Fruit fly (Drosophila melanogaster) whole organism, embryonic: ENCODE measurements around the gene tho2.

Source experiments
- CG10321 ChIP-seq: fragments of 200-800 bp; sonication (Bioruptor generic); IDR thresholded peaks from 2 replicates; pipeline ENCODE4 v1.3.6; 2022; ENCODE audit warnings: missing biosample characterization, missing genetic modification characterization
- CG11085 ChIP-seq: fragments of 200-800 bp; sonication (Bioruptor generic); IDR thresholded peaks from 2 replicates; pipeline ENCODE4 v1.3.6; 2022; ENCODE audit warnings: missing biosample characterization, missing genetic modification characterization
- CG11093 ChIP-seq: fragments of 200-800 bp; sonication (Bioruptor generic); IDR thresholded peaks from 3 replicates; pipeline ENCODE4 v1.3.6; 2022; ENCODE audit warnings: missing biosample characterization, missing genetic modification characterization
- CG11695 ChIP-seq: fragments of 200-800 bp; sonication (Bioruptor generic); IDR thresholded peaks from 3 replicates; pipeline ENCODE4 v1.3.6; 2022; ENCODE audit warnings: missing biosample characterization, missing genetic modification characterization
- CG11696 ChIP-seq: fragments of 200-800 bp; sonication (Bioruptor generic); IDR thresholded peaks from 2 replicates; pipeline ENCODE4 v1.3.6; 2022; ENCODE audit warnings: missing biosample characterization, missing genetic modification characterization
- CG12219 ChIP-seq: fragments of 200-800 bp; sonication (Bioruptor generic); optimal IDR thresholded peaks from 3 replicates; lab custom pipeline; 2018; ENCODE audit warnings: missing biosample characterization, mild to moderate bottlenecking, missing genetic modification characterization
- CG12659 ChIP-seq: fragments of 200-800 bp; sonication (Bioruptor generic); optimal IDR thresholded peaks from 3 replicates; lab custom pipeline; 2017; ENCODE audit warnings: mild to moderate bottlenecking, missing biosample characterization, missing genetic modification reagents, missing genetic modification characterization
- CG13287 ChIP-seq: fragments of 200-800 bp; sonication (Bioruptor generic); IDR thresholded peaks from 2 replicates; pipeline ENCODE4 v1.3.6; 2022; ENCODE audit warnings: missing biosample characterization, missing genetic modification characterization; ENCODE audit not compliant: partially characterized antibody
- CG13894 ChIP-seq: fragments of 200-800 bp; sonication (Bioruptor generic); optimal IDR thresholded peaks from 3 replicates; lab custom pipeline; 2018; ENCODE audit warnings: missing biosample characterization, mild to moderate bottlenecking, missing genetic modification characterization, moderate library complexity
- CG15479 ChIP-seq: fragments of 200-800 bp; sonication (Bioruptor generic); optimal IDR thresholded peaks from 3 replicates; lab custom pipeline; 2019; ENCODE audit warnings: missing biosample characterization, mild to moderate bottlenecking, missing genetic modification characterization, moderate library complexity
- CG15601 ChIP-seq: fragments of 200-800 bp; sonication (Bioruptor generic); optimal IDR thresholded peaks from 3 replicates; lab custom pipeline; 2019; ENCODE audit warnings: missing biosample characterization, mild to moderate bottlenecking, missing genetic modification characterization, moderate library complexity
- CG18476 ChIP-seq: fragments of 200-800 bp; sonication (Bioruptor generic); optimal IDR thresholded peaks from 2 replicates; lab custom pipeline; 2016; ENCODE audit warnings: missing biosample characterization, mild to moderate bottlenecking, missing genetic modification characterization
- CG18599 ChIP-seq: fragments of 200-800 bp; sonication (Bioruptor generic); optimal IDR thresholded peaks from 3 replicates; lab custom pipeline; 2017; ENCODE audit warnings: missing biosample characterization, missing genetic modification characterization, mild to moderate bottlenecking, moderate library complexity, missing genetic modification reagents
- CG2116 ChIP-seq: fragments of 200-800 bp; sonication (Bioruptor generic); optimal IDR thresholded peaks from 3 replicates; lab custom pipeline; 2018; ENCODE audit warnings: missing biosample characterization, mild to moderate bottlenecking, missing genetic modification characterization
- CG30431 ChIP-seq: fragments of 200-800 bp; sonication (Bioruptor generic); optimal IDR thresholded peaks from 2 replicates; lab custom pipeline; 2017; ENCODE audit warnings: missing biosample characterization, missing genetic modification characterization
- CG31365 ChIP-seq: fragments of 200-800 bp; sonication (Bioruptor generic); optimal IDR thresholded peaks from 2 replicates; lab custom pipeline; 2018; ENCODE audit warnings: missing biosample characterization, mild to moderate bottlenecking, missing genetic modification characterization
- CG3163 ChIP-seq: fragments of 200-800 bp; sonication (Bioruptor generic); optimal IDR thresholded peaks from 3 replicates; lab custom pipeline; 2016; ENCODE audit warnings: missing biosample characterization, missing genetic modification characterization
- CG4424 ChIP-seq: fragments of 200-800 bp; sonication (Bioruptor generic); optimal IDR thresholded peaks from 3 replicates; lab custom pipeline; 2016; ENCODE audit warnings: missing biosample characterization, missing genetic modification characterization
- CG6654 ChIP-seq: fragments of 200-800 bp; sonication (Bioruptor generic); optimal IDR thresholded peaks from 2 replicates; lab custom pipeline; 2017; ENCODE audit warnings: missing biosample characterization, mild to moderate bottlenecking, missing genetic modification characterization
- CG7271 ChIP-seq: fragments of 200-800 bp; sonication (Bioruptor generic); optimal IDR thresholded peaks from 2 replicates; lab custom pipeline; 2018; ENCODE audit warnings: missing biosample characterization, mild to moderate bottlenecking, missing genetic modification characterization, moderate library complexity
- CG7372 ChIP-seq: fragments of 200-800 bp; sonication (Bioruptor generic); IDR thresholded peaks from 2 replicates; pipeline ENCODE4 v1.3.6; 2022; ENCODE audit warnings: missing biosample characterization, missing genetic modification characterization
- CG7786 ChIP-seq: fragments of 200-800 bp; sonication (Bioruptor generic); optimal IDR thresholded peaks from 2 replicates; lab custom pipeline; 2016; ENCODE audit warnings: missing biosample characterization, missing genetic modification characterization
- CG8924 ChIP-seq: fragments of 200-800 bp; optimal IDR thresholded peaks from 3 replicates; lab custom pipeline; 2019; ENCODE audit warnings: missing biosample characterization, mild to moderate bottlenecking, missing genetic modification characterization, moderate library complexity
- CG9609 ChIP-seq: fragments of 200-800 bp; sonication (Bioruptor generic); optimal IDR thresholded peaks from 3 replicates; lab custom pipeline; 2016; ENCODE audit warnings: missing biosample characterization, missing genetic modification characterization
- CoRest ChIP-seq: fragments of 200-800 bp; sonication (Bioruptor generic); optimal IDR thresholded peaks from 3 replicates; lab custom pipeline; 2018; ENCODE audit warnings: missing biosample characterization, mild to moderate bottlenecking, missing genetic modification characterization, moderate library complexity
- Dip2 ChIP-seq: fragments of 200-800 bp; sonication (Bioruptor generic); IDR thresholded peaks from 2 replicates; pipeline ENCODE4 v1.3.6; 2022; ENCODE audit warnings: missing biosample characterization, missing genetic modification characterization
- Fer2 ChIP-seq: fragments of 200-800 bp; sonication (Bioruptor generic); optimal IDR thresholded peaks from 2 replicates; lab custom pipeline; 2018; ENCODE audit warnings: missing biosample characterization, mild to moderate bottlenecking, missing genetic modification characterization, moderate library complexity
- HLHmδ ChIP-seq: fragments of 200-800 bp; sonication (Bioruptor generic); optimal IDR thresholded peaks from 2 replicates; lab custom pipeline; 2018; ENCODE audit warnings: missing biosample characterization, mild to moderate bottlenecking, missing genetic modification characterization, moderate library complexity
- Hey ChIP-seq: fragments of 200-800 bp; sonication (Bioruptor generic); optimal IDR thresholded peaks from 3 replicates; lab custom pipeline; 2018; ENCODE audit warnings: missing biosample characterization, mild to moderate bottlenecking, missing genetic modification characterization
- HmgZ ChIP-seq: fragments of 200-800 bp; sonication (Bioruptor generic); optimal IDR thresholded peaks from 2 replicates; lab custom pipeline; 2018; ENCODE audit warnings: missing biosample characterization, mild to moderate bottlenecking, missing genetic modification characterization
- MESR4 ChIP-seq: fragments of 200-800 bp; sonication (Bioruptor generic); optimal IDR thresholded peaks from 2 replicates; lab custom pipeline; 2018; ENCODE audit warnings: missing biosample characterization, mild to moderate bottlenecking, missing genetic modification characterization, moderate library complexity
- Oaz ChIP-seq: fragments of 200-800 bp; sonication (Bioruptor generic); IDR thresholded peaks from 2 replicates; pipeline ENCODE4 v1.3.6; 2022; ENCODE audit warnings: missing biosample characterization, missing genetic modification characterization
- Poxn ChIP-seq: fragments of 200-800 bp; sonication (Bioruptor generic); IDR thresholded peaks from 2 replicates; pipeline ENCODE4 v1.3.6; 2022; ENCODE audit warnings: missing biosample characterization, missing genetic modification characterization
- bsh ChIP-seq, 2 experiments: fragments of 200-800 bp; sonication (Bioruptor generic); optimal IDR thresholded peaks; 2 replicates each; lab custom pipeline; 2017 to 2018; ENCODE audit warnings: mild to moderate bottlenecking in 2 of 2, missing biosample characterization in 2 of 2, missing genetic modification characterization in 2 of 2, moderate library complexity in 1 of 2
- da ChIP-seq: fragments of 200-800 bp; sonication (Bioruptor generic); optimal IDR thresholded peaks from 2 replicates; lab custom pipeline; 2016; ENCODE audit warnings: missing biosample characterization, missing genetic modification characterization
- fd3F ChIP-seq: fragments of 200-800 bp; sonication (Bioruptor generic); optimal IDR thresholded peaks from 2 replicates; lab custom pipeline; 2018; ENCODE audit warnings: missing biosample characterization, mild to moderate bottlenecking, missing genetic modification characterization, moderate library complexity
- gce ChIP-seq: fragments of 200-800 bp; sonication (Bioruptor generic); IDR thresholded peaks from 3 replicates; pipeline ENCODE4 v1.3.6; 2022; ENCODE audit warnings: missing biosample characterization, missing genetic modification characterization
- gcm ChIP-seq: fragments of 200-800 bp; sonication (Bioruptor generic); optimal IDR thresholded peaks from 2 replicates; lab custom pipeline; 2019; ENCODE audit warnings: missing biosample characterization, mild to moderate bottlenecking, missing genetic modification characterization, moderate library complexity
- hb ChIP-seq: fragments of 200-800 bp; sonication (Bioruptor generic); IDR thresholded peaks from 3 replicates; pipeline ENCODE4 v1.3.6; 2022; ENCODE audit warnings: missing biosample characterization, missing genetic modification characterization; ENCODE audit not compliant: partially characterized antibody
- hkb ChIP-seq, 2 experiments: fragments of 200-800 bp in 1 of 2; fragments of >200 bp in 1 of 2; sonication (Bioruptor generic) in 1 of 2; IDR thresholded peaks in 1 of 2; optimal IDR thresholded peaks in 1 of 2; 2 replicates each; pipeline versions ENCODE4 v1.3.6 to Lab custom; 2017 to 2022; ENCODE audit warnings: missing biosample characterization in 1 of 2, missing genetic modification characterization in 1 of 2
- knrl ChIP-seq: fragments of 200-800 bp; sonication (Bioruptor generic); IDR thresholded peaks from 3 replicates; pipeline ENCODE4 v1.3.6; 2022; ENCODE audit warnings: missing biosample characterization, missing genetic modification characterization; ENCODE audit not compliant: partially characterized antibody
- pfk ChIP-seq: fragments of 200-800 bp; sonication (Bioruptor generic); optimal IDR thresholded peaks from 2 replicates; lab custom pipeline; 2018; ENCODE audit warnings: missing biosample characterization, mild to moderate bottlenecking, missing genetic modification characterization, moderate library complexity
- slou ChIP-seq: fragments of 200-800 bp; sonication (Bioruptor generic); optimal IDR thresholded peaks from 3 replicates; lab custom pipeline; 2016; ENCODE audit warnings: missing biosample characterization, missing genetic modification characterization
- sob ChIP-seq: fragments of 200-800 bp; sonication (Bioruptor generic); IDR thresholded peaks from 2 replicates; pipeline ENCODE4 v1.3.6; 2022; ENCODE audit warnings: missing biosample characterization, missing genetic modification characterization
- tap ChIP-seq: fragments of 200-800 bp; optimal IDR thresholded peaks from 3 replicates; lab custom pipeline; 2019; ENCODE audit warnings: missing biosample characterization, mild to moderate bottlenecking, missing genetic modification characterization, moderate library complexity
- tx ChIP-seq: fragments of 200-800 bp; sonication (Bioruptor generic); optimal IDR thresholded peaks from 2 replicates; lab custom pipeline; 2016; ENCODE audit warnings: missing biosample characterization, missing genetic modification characterization
- zf30C ChIP-seq: fragments of 200-800 bp; sonication (Bioruptor generic); optimal IDR thresholded peaks from 3 replicates; lab custom pipeline; 2018; ENCODE audit warnings: missing biosample characterization, mild to moderate bottlenecking, missing genetic modification characterization

Gene tho2

DNA sequence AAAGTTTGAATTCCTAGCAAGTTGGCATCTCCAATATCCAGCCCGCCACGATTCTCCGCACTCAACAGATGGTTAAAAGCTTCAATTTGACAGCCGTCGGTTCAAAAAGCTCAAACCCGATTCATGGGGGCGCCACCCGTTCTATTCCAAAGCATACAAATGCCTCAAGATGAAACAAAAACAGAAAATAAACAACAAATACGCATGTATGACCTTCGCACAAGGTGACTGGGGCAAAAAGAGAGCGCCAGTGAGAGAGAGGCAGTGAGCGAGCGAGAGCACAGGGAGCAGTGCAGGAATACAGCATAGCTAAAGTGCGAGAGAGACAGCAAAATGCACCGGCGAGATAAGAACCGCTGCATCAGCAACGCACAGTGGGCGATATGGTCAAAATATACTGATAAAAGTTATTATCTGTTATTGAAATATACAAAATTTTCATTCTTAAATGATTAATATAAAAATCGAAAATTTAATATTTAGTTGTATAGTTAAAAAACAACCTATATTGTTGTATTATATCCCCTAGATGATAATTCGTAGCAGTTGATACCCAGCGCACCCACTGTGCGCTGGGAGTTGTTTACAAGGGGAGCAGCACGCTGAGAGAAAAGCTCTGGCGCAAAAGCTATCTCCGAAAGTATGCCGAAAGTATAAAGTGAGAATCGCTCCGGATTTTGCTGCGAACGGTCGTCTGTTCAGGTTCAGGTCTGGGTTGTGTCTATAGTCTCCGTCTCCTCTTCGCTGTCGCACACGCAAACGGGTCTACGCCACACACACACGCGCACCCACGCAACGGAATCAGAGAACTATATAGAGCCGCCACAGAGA lies 14.6 kb downstream of the tho2 start, which contains the start of gene Glyp (continued):
- no peak for TF ChIP-seq zf30C (GFP tag; lab: Kevin White, UChicago)
- TF ChIP-seq CG6654 (GFP tag; lab: Kevin White, UChicago): peak; percentile 89
- peak; percentile 81 for TF ChIP-seq CG7271 (tag; lab: Kevin White, UChicago)
- peak; percentile 95 for TF ChIP-seq Fer2
- peak; percentile 89 for TF ChIP-seq Oaz (GFP tag; lab: Robert Waterston, UW)
- peak; percentile 84 for TF ChIP-seq CG10321 (GFP tag; lab: Robert Waterston, UW)
- peak; percentile 38 for TF ChIP-seq CG9609 (GFP tag; lab: Kevin White, UChicago)
- TF ChIP-seq Poxn (GFP tag; lab: Robert Waterston, UW): peak; percentile 80
- peak; percentile 99 for TF ChIP-seq CG12659 (GFP tag; lab: Kevin White, UChicago)
- TF ChIP-seq CG4424 (GFP tag; lab: Kevin White, UChicago): peak; percentile 97
- TF ChIP-seq CG18599 (GFP tag; lab: Kevin White, UChicago): peak; percentile 99
- peak; percentile 68 for TF ChIP-seq CG13287
- TF ChIP-seq CG18476 (GFP tag; lab: Kevin White, UChicago): peak; percentile 89
- TF ChIP-seq tx (GFP tag; lab: Kevin White, UChicago): peak; percentile 33
- peak; percentile 97 for TF ChIP-seq CG13894 (tag; lab: Kevin White, UChicago)
- peak; percentile 89 for TF ChIP-seq gce (GFP tag; lab: Robert Waterston, UW)
- TF ChIP-seq MESR4: peak; percentile 13
- TF ChIP-seq gcm (GFP tag; lab: Kevin White, UChicago): peak; percentile 98
- TF ChIP-seq slou (GFP tag; lab: Kevin White, UChicago): peak; percentile 89
- peak; percentile 96 for TF ChIP-seq HmgZ
- peak; percentile 63 for TF ChIP-seq CG7786 (GFP tag; lab: Kevin White, UChicago)
- peak; percentile 92 for TF ChIP-seq CG12219
- TF ChIP-seq hb (GFP tag; lab: Robert Waterston, UW): no peak
- TF ChIP-seq hkb (optimal IDR thresholded peaks at IDR 0.05; lab: Kevin White, UChicago): no peak
- peak; percentile 97 for TF ChIP-seq hkb (GFP tag; IDR thresholded peaks at IDR 0.05; lab: Robert Waterston, UW)
- peak; percentile 84 for TF ChIP-seq CG2116 (GFP tag; lab: Kevin White, UChicago)
- TF ChIP-seq CG7372: peak; percentile 93
- peak; percentile 96 for TF ChIP-seq fd3F (GFP tag; lab: Kevin White, UChicago)
- 0 out of 3 replicates have a peak, but pooled peaks have one; percentile 24 for TF ChIP-seq knrl (GFP tag; lab: Robert Waterston, UW)
- peak; percentile 98 for TF ChIP-seq CoRest
- TF ChIP-seq CG8924 (tag; lab: Kevin White, UChicago): peak; percentile 98
- TF ChIP-seq Dip2 (GFP tag; lab: Robert Waterston, UW): peak; percentile 37; the same call in 1 of the 2 replicates
- TF ChIP-seq bsh (GFP tag; optimal IDR thresholded peaks at IDR 0.05; lab: Kevin White, UChicago): peak; percentile 97 to 98
- TF ChIP-seq tap (tag; lab: Kevin White, UChicago): peak; percentile 95
- peak; percentile 96 for TF ChIP-seq CG15601 (tag; lab: Kevin White, UChicago)
- peak; percentile 91 for TF ChIP-seq CG30431 (GFP tag; lab: Kevin White, UChicago)
- peak; percentile 62 for TF ChIP-seq pfk (GFP tag; lab: Kevin White, UChicago)
- peak; percentile 68 for TF ChIP-seq Hey (tag; lab: Kevin White, UChicago)
- TF ChIP-seq CG11695: peak; percentile 97
- peak; percentile 38 for TF ChIP-seq da
- TF ChIP-seq HLHmδ (GFP tag; lab: Kevin White, UChicago): peak; percentile 54
- peak; percentile 69 for TF ChIP-seq CG31365
- peak; percentile 41 for TF ChIP-seq CG3163
- peak; percentile 68 for TF ChIP-seq CG15479
- TF ChIP-seq CG11085 (GFP tag; lab: Robert Waterston, UW): peak; percentile 89
- TF ChIP-seq sob (GFP tag; lab: Robert Waterston, UW): peak; percentile 97
- TF ChIP-seq CG11696: peak; percentile 74
- TF ChIP-seq CG11093 (GFP tag; lab: Robert Waterston, UW): peak; percentile 92
